Worm (Caenorhabditis elegans) whole organism, L4 larva: ENCODE results near the gene C16B8.3.

ENCODE experiments used
- T20F7.1 ChIP-seq: fragments of 200-800 bp; sonication (Bioruptor generic); optimal IDR thresholded peaks from 2 replicates; lab custom pipeline; 2018; ENCODE audit warnings: mild to moderate bottlenecking, missing genetic modification characterization, missing compliant biosample characterization
- T26A8.4 ChIP-seq: fragments of 200-800 bp; sonication (Bioruptor generic); IDR thresholded peaks from 2 replicates; pipeline ENCODE4 v1.3.6; 2022; ENCODE audit warnings: missing genetic modification characterization, missing compliant biosample characterization
- Y105C5A.15 ChIP-seq: fragments of 200-800 bp; sonication (Bioruptor generic); IDR thresholded peaks from 2 replicates; pipeline ENCODE4 v1.3.6; 2022; ENCODE audit warnings: missing genetic modification characterization, missing compliant biosample characterization
- ZK546.5 ChIP-seq, 2 experiments: sonication (generic microtip); optimal IDR thresholded peaks; 2 replicates each; lab custom pipeline; 2017; ENCODE audit warnings: missing biosample characterization in 2 of 2, missing genetic modification characterization in 2 of 2
- aly-2 ChIP-seq: sonication (generic microtip); optimal IDR thresholded peaks from 2 replicates; lab custom pipeline; 2018; ENCODE audit warnings: missing biosample characterization, missing genetic modification characterization
- ama-1 ChIP-seq: fragments of 150-350 bp; optimal IDR thresholded peaks from 2 replicates; lab custom pipeline; 2014; ENCODE audit warnings: inconsistent platforms, mixed read lengths
- ceh-20 ChIP-seq: fragments of 200-800 bp; sonication (Bioruptor generic); IDR thresholded peaks from 2 replicates; pipeline ENCODE4 v1.3.6; 2022; ENCODE audit warnings: missing genetic modification reagents, missing genetic modification characterization, missing compliant biosample characterization
- ceh-32 ChIP-seq: sonication (generic microtip); optimal IDR thresholded peaks from 2 replicates; lab custom pipeline; 2016; ENCODE audit warnings: mild to moderate bottlenecking, missing genetic modification characterization, missing compliant biosample characterization; ENCODE audit not compliant: poor library complexity
- ceh-82 ChIP-seq: sonication (generic microtip); optimal IDR thresholded peaks from 2 replicates; lab custom pipeline; 2017; ENCODE audit warnings: missing biosample characterization, missing genetic modification characterization
- daf-16 ChIP-seq, 3 experiments: sonication (generic microtip); optimal IDR thresholded peaks; 2 replicates each; lab custom pipeline; 2016 to 2017; ENCODE audit warnings: missing genetic modification characterization in 3 of 3, missing genetic modification reagents in 3 of 3, mild to moderate bottlenecking in 2 of 3, missing compliant biosample characterization in 2 of 3, missing biosample characterization in 1 of 3, moderate library complexity in 1 of 3
- dmd-6 ChIP-seq: fragments of 200-800 bp; sonication (Bioruptor generic); IDR thresholded peaks from 2 replicates; pipeline ENCODE4 v1.3.6; 2022; ENCODE audit warnings: missing genetic modification reagents, missing genetic modification characterization, missing compliant biosample characterization
- dmd-8 ChIP-seq: fragments of 200-800 bp; sonication (Bioruptor generic); IDR thresholded peaks from 2 replicates; pipeline ENCODE4 v1.3.6; 2022; ENCODE audit warnings: missing genetic modification characterization, missing compliant biosample characterization
- dmd-9 ChIP-seq: fragments of 200-800 bp; sonication (Bioruptor generic); IDR thresholded peaks from 2 replicates; pipeline ENCODE4 v1.3.6; 2022; ENCODE audit warnings: missing genetic modification reagents, missing genetic modification characterization, missing compliant biosample characterization
- dpl-1 ChIP-seq: fragments of 150-350 bp; optimal IDR thresholded peaks from 2 replicates; lab custom pipeline; 2014; ENCODE audit warnings: missing biosample characterization, missing genetic modification reagents, missing genetic modification characterization
- dve-1 ChIP-seq: sonication (generic microtip); optimal IDR thresholded peaks from 2 replicates; lab custom pipeline; 2017; ENCODE audit warnings: antibody characterized with exemption, mild to moderate bottlenecking, missing genetic modification characterization, missing compliant biosample characterization; ENCODE audit not compliant: insufficient read depth
- egl-43 ChIP-seq: fragments of 200-800 bp; sonication (Bioruptor generic); IDR thresholded peaks from 2 replicates; pipeline ENCODE4 v1.3.6; 2022; ENCODE audit warnings: missing genetic modification reagents, missing genetic modification characterization, missing compliant biosample characterization
- gei-8 ChIP-seq: fragments of 200-800 bp; sonication (Bioruptor generic); optimal IDR thresholded peaks from 2 replicates; lab custom pipeline; 2018; ENCODE audit warnings: mild to moderate bottlenecking, missing genetic modification characterization, missing compliant biosample characterization
- hif-1 ChIP-seq, 2 experiments: sonication (generic microtip); optimal IDR thresholded peaks; 2 replicates each; lab custom pipeline; 2016 to 2017; ENCODE audit warnings: missing compliant biosample characterization in 2 of 2, missing genetic modification characterization in 2 of 2, missing genetic modification reagents in 2 of 2, missing genotype in 2 of 2, mild to moderate bottlenecking in 1 of 2
- hlh-30 ChIP-seq: sonication (generic microtip); optimal IDR thresholded peaks from 2 replicates; lab custom pipeline; 2017; ENCODE audit warnings: antibody characterized with exemption, mild to moderate bottlenecking, missing genetic modification characterization, missing compliant biosample characterization; ENCODE audit not compliant: insufficient read depth
- hmg-1.1 ChIP-seq: fragments of 200-800 bp; sonication (Bioruptor generic); IDR thresholded peaks from 2 replicates; pipeline ENCODE4 v1.3.6; 2022; ENCODE audit warnings: missing genetic modification reagents, missing genetic modification characterization, missing compliant biosample characterization
- lim-7 ChIP-seq: fragments of 200-800 bp; sonication (Bioruptor generic); IDR thresholded peaks from 2 replicates; pipeline ENCODE4 v1.3.6; 2022; ENCODE audit warnings: missing genetic modification characterization, missing compliant biosample characterization
- lin-15B ChIP-seq: fragments of 150-350 bp; sonication (generic microtip); optimal IDR thresholded peaks from 3 replicates; lab custom pipeline; 2014; ENCODE audit warnings: missing biosample characterization, missing genetic modification characterization
- lin-39 ChIP-seq: fragments of 150-350 bp; optimal IDR thresholded peaks from 2 replicates; lab custom pipeline; 2014; ENCODE audit warnings: missing biosample characterization, missing genetic modification reagents, missing genetic modification characterization
- madf-5 ChIP-seq, 2 experiments: fragments of 200-800 bp; sonication (Bioruptor generic); IDR thresholded peaks; 2 replicates each; pipeline ENCODE4 v1.3.6; 2022; ENCODE audit warnings: missing compliant biosample characterization in 2 of 2, missing genetic modification characterization in 2 of 2
- madf-9 ChIP-seq: fragments of 200-800 bp; sonication (Bioruptor generic); conservative IDR thresholded peaks from 2 replicates; pipeline ENCODE4 v1.3.6; 2022; ENCODE audit warnings: missing genetic modification reagents, missing genetic modification characterization, missing compliant biosample characterization
- mdl-1 ChIP-seq, 2 experiments: fragments of 150-350 bp in 1 of 2; sonication (generic microtip) in 1 of 2; optimal IDR thresholded peaks; 2 replicates each; lab custom pipeline; 2014 to 2017; ENCODE audit warnings: missing biosample characterization in 2 of 2, missing genetic modification characterization in 2 of 2
- mep-1 ChIP-seq: fragments of 150-350 bp; sonication (generic microtip); optimal IDR thresholded peaks from 3 replicates; lab custom pipeline; 2014; ENCODE audit warnings: missing biosample characterization, missing genetic modification characterization
- mxl-3 ChIP-seq: fragments of 200-800 bp; sonication (Bioruptor generic); optimal IDR thresholded peaks from 2 replicates; lab custom pipeline; 2018; ENCODE audit warnings: mild to moderate bottlenecking, missing genetic modification characterization, missing compliant biosample characterization
- nhr-111 ChIP-seq: fragments of 200-800 bp; sonication (Bioruptor generic); optimal IDR thresholded peaks from 2 replicates; lab custom pipeline; 2018; ENCODE audit warnings: mild to moderate bottlenecking, missing genetic modification characterization, missing compliant biosample characterization
- nhr-237 ChIP-seq: sonication (generic microtip); optimal IDR thresholded peaks from 2 replicates; lab custom pipeline; 2017; ENCODE audit warnings: missing biosample characterization, missing genetic modification characterization
- nhr-41 ChIP-seq: fragments of 200-800 bp; sonication (Bioruptor generic); IDR thresholded peaks from 2 replicates; pipeline ENCODE4 v1.3.6; 2022; ENCODE audit warnings: missing genetic modification reagents, missing genetic modification characterization, missing compliant biosample characterization
- nhr-6 ChIP-seq: fragments of 150-350 bp; optimal IDR thresholded peaks from 2 replicates; lab custom pipeline; 2014; ENCODE audit warnings: missing biosample characterization, missing genetic modification characterization
- nhr-76 ChIP-seq: fragments of 150-350 bp; optimal IDR thresholded peaks from 2 replicates; lab custom pipeline; 2014; ENCODE audit warnings: missing biosample characterization, missing genetic modification characterization
- pha-4 ChIP-seq, 2 experiments: fragments of 150-350 bp in 1 of 2; fragments of 200-800 bp in 1 of 2; sonication (Bioruptor generic) in 1 of 2; IDR thresholded peaks in 1 of 2; optimal IDR thresholded peaks in 1 of 2; 2 replicates each; pipeline versions ENCODE4 v1.3.6 to Lab custom; 2014 to 2022; ENCODE audit warnings: missing genetic modification characterization in 2 of 2, missing genetic modification reagents in 2 of 2, missing biosample characterization in 1 of 2, missing compliant biosample characterization in 1 of 2
- php-3 ChIP-seq: fragments of 200-800 bp; sonication (Bioruptor generic); IDR thresholded peaks from 2 replicates; pipeline ENCODE4 v1.3.6; 2022; ENCODE audit warnings: missing genetic modification reagents, missing genetic modification characterization, missing compliant biosample characterization
- pqm-1 ChIP-seq: sonication (generic microtip); optimal IDR thresholded peaks from 2 replicates; lab custom pipeline; 2017; ENCODE audit warnings: missing biosample characterization, missing genetic modification characterization
- rbr-2 ChIP-seq: sonication (generic microtip); optimal IDR thresholded peaks from 2 replicates; lab custom pipeline; 2016; ENCODE audit warnings: missing genotype, missing genetic modification characterization, missing compliant biosample characterization
- skn-1 ChIP-seq: fragments of 150-350 bp; optimal IDR thresholded peaks from 2 replicates; lab custom pipeline; 2014; ENCODE audit warnings: missing biosample characterization, missing genetic modification characterization
- spr-3 ChIP-seq: fragments of 200-800 bp; sonication (Bioruptor generic); optimal IDR thresholded peaks from 2 replicates; lab custom pipeline; 2018; ENCODE audit warnings: mild to moderate bottlenecking, missing genetic modification characterization, missing compliant biosample characterization
- tra-1 ChIP-seq: fragments of 200-800 bp; sonication (Bioruptor generic); IDR thresholded peaks from 2 replicates; pipeline ENCODE4 v1.3.6; 2022; ENCODE audit warnings: missing genetic modification reagents, missing genetic modification characterization, missing compliant biosample characterization
- unc-62 ChIP-seq, 3 experiments: fragments of 150-350 bp in 1 of 3; sonication (generic microtip); optimal IDR thresholded peaks in 2 of 3; peaks in 1 of 3; 1 replicate in 1 of 3; 2 replicates in 2 of 3; lab custom pipeline; 2014 to 2017; ENCODE audit warnings: missing biosample characterization in 3 of 3, missing genetic modification characterization in 3 of 3, missing genetic modification reagents in 3 of 3, missing genotype in 1 of 3
- vab-7 ChIP-seq: fragments of 200-800 bp; sonication (Bioruptor generic); IDR thresholded peaks from 2 replicates; pipeline ENCODE4 v1.3.6; 2022; ENCODE audit warnings: missing genetic modification reagents, missing genetic modification characterization, missing compliant biosample characterization
- zfp-3 ChIP-seq: fragments of 200-800 bp; sonication (Bioruptor generic); conservative IDR thresholded peaks from 2 replicates; pipeline ENCODE4 v1.3.6; 2022; ENCODE audit warnings: missing genetic modification reagents, missing genetic modification characterization, missing compliant biosample characterization
- zip-2 ChIP-seq: fragments of 150-350 bp; optimal IDR thresholded peaks from 2 replicates; lab custom pipeline; 2014; ENCODE audit warnings: missing biosample characterization, missing genetic modification characterization
- ztf-7 ChIP-seq: fragments of 150-350 bp; optimal IDR thresholded peaks from 2 replicates; lab custom pipeline; 2014; ENCODE audit warnings: missing biosample characterization, missing genetic modification characterization

C16B8.3 gene

DNA sequence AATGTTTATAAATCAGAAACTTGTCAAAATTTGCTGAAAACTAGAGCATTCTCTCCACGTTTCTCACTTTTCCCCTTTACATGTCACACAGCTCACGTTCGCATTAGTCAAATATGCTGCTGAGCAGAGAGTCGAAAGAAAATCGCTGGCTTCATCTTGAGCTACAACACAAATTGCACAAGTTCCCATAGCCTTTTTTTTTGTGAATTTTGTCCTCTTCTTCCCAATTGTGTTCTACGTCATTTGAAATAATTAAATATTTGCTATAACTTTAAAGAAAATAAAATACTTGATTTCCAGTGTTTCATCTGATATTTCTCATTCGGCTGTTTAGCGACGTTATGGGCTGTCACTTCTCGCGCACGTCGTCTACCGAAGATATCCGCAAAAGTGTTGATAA, 28.6 kb upstream of the C16B8.3 start, which contains the start of gene R02E12.5:
TSS of gene R02E12.5 (plus strand) at position 301 of the 400 bp plus-strand sequence.
- TF ChIP-seq unc-62 (GFP tag; optimal IDR thresholded peaks at IDR 0.05 in 1 of 2; lab: Kevin White, UChicago) (peak in 1 of 2 experiments; percentile 0), unc-62 (tag; optimal IDR thresholded peaks at IDR 0.05; lab: Kevin White, UChicago) (no peak), dpl-1 (no peak), pqm-1 (tag; lab: Kevin White, UChicago) (no peak), ceh-32 (tag; lab: Kevin White, UChicago) (no peak)

DNA sequence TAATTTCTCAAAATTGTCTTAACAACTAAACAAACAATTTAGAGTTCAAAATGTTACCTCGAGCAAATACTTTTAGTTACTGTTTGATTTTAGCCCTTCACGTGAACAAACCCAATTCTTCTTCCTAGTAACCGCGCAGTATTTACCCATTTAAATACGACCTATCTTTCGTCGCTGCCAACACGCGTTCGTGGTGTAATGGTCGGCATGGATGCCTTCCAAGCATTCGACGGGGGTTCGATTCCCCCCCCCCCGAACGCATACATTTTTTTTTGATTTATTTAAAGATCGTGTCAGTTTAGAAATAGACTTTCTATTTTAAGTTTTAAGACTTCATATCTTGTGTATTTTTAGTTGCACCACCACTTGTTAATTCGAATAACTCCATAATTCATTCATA, 26.0 kb upstream of the C16B8.3 start:
- TF ChIP-seq mxl-3: peak; percentile 18
- peak; percentile 4 for TF ChIP-seq ztf-7 (tag; lab: Kevin White, UChicago)
- TF ChIP-seq ama-1 (lab: Kevin White, UChicago): no peak
- peak; percentile 36 for TF ChIP-seq rbr-2 (tag; lab: Kevin White, UChicago)
- TF ChIP-seq dmd-8 (GFP tag; lab: Robert Waterston, UW): 0 out of 2 replicates have a peak, but pooled peaks have one; percentile 36
- TF ChIP-seq lim-7: 0 out of 2 replicates have a peak, but pooled peaks have one; percentile 50
- no peak for TF ChIP-seq zip-2
- no peak for TF ChIP-seq mdl-1 (tag; optimal IDR thresholded peaks at IDR 0.05; lab: Kevin White, UChicago)
- no peak for TF ChIP-seq T26A8.4 (GFP tag; lab: Robert Waterston, UW)
- TF ChIP-seq dmd-9 (GFP tag; lab: Robert Waterston, UW): no peak
- peak; percentile 25 for TF ChIP-seq mep-1 (tag; lab: Kevin White, UChicago)
- no peak for TF ChIP-seq T20F7.1
- TF ChIP-seq hmg-1.1 (GFP tag; lab: Robert Waterston, UW): peak; percentile 63
- TF ChIP-seq vab-7 (GFP tag; lab: Robert Waterston, UW): peak; percentile 51; the same call in 1 of the 2 replicates
- peak; percentile 29; the same call in 1 of the 2 replicates for TF ChIP-seq dmd-6 (GFP tag; lab: Robert Waterston, UW)
- TF ChIP-seq lin-39 (tag; lab: Kevin White, UChicago): no peak
- TF ChIP-seq nhr-6 (tag; lab: Kevin White, UChicago): no peak
- TF ChIP-seq tra-1 (GFP tag; lab: Robert Waterston, UW): 0 out of 2 replicates have a peak, but pooled peaks have one; percentile 20
- no peak for TF ChIP-seq pqm-1 (tag; lab: Kevin White, UChicago)
- peak; percentile 41; the same call in 1 of the 2 replicates for TF ChIP-seq madf-9 (GFP tag; lab: Robert Waterston, UW)
- peak; percentile 20 for TF ChIP-seq gei-8 (GFP tag; lab: Kevin White, UChicago)
- no peak for TF ChIP-seq skn-1 (tag; lab: Kevin White, UChicago)
- TF ChIP-seq lin-15B (tag; lab: Kevin White, UChicago): no peak
- TF ChIP-seq spr-3: peak; percentile 19
- peak; percentile 25; the same call in 1 of the 2 replicates for TF ChIP-seq pha-4 (GFP tag; IDR thresholded peaks at IDR 0.05; lab: Robert Waterston, UW)
- TF ChIP-seq pha-4 (tag; optimal IDR thresholded peaks at IDR 0.05; lab: Kevin White, UChicago): no peak
- TF ChIP-seq nhr-111 (GFP tag; lab: Kevin White, UChicago): no peak
- no peak for TF ChIP-seq aly-2
- peak in 1 of 2 experiments; percentile 29 for TF ChIP-seq daf-16 (GFP tag; optimal IDR thresholded peaks at IDR 0.05; lab: Kevin White, UChicago)
- no peak for TF ChIP-seq daf-16 (tag; optimal IDR thresholded peaks at IDR 0.05; lab: Kevin White, UChicago)
- TF ChIP-seq dpl-1: no peak
- TF ChIP-seq ceh-20 (GFP tag; lab: Robert Waterston, UW): no peak
- peak; percentile 80 for TF ChIP-seq egl-43 (GFP tag; lab: Robert Waterston, UW)
- no peak for TF ChIP-seq nhr-41 (GFP tag; lab: Robert Waterston, UW)
- no peak for TF ChIP-seq hif-1 (tag; optimal IDR thresholded peaks at IDR 0.05; lab: Kevin White, UChicago)
- TF ChIP-seq php-3 (GFP tag; lab: Robert Waterston, UW): no peak
- TF ChIP-seq nhr-76: no peak
- TF ChIP-seq Y105C5A.15 (GFP tag; lab: Robert Waterston, UW): 0 out of 2 replicates have a peak, but pooled peaks have one; percentile 61
- 0 out of 4 replicates have a peak, but pooled peaks have one; percentile 33 to 50 for TF ChIP-seq madf-5 (GFP tag; IDR thresholded peaks at IDR 0.05; lab: Robert Waterston, UW)
- TF ChIP-seq ZK546.5 (tag; optimal IDR thresholded peaks at IDR 0.05; lab: Kevin White, UChicago): no peak
- peak; percentile 33 for TF ChIP-seq hlh-30 (tag; lab: Kevin White, UChicago)
- TF ChIP-seq zfp-3 (GFP tag; lab: Robert Waterston, UW): 0 out of 2 replicates have a peak, but pooled peaks have one; percentile 40
- no peak for TF ChIP-seq nhr-237 (tag; lab: Kevin White, UChicago)
- TF ChIP-seq ceh-82 (tag; lab: Kevin White, UChicago): no peak
- TF ChIP-seq dve-1 (tag; lab: Kevin White, UChicago): peak; percentile 6
